Worm (Caenorhabditis elegans) whole organism, young adult: ENCODE data around the gene Y48C3A.12.

Experiments used
- B0261.1 ChIP-seq: sonication (generic microtip); optimal IDR thresholded peaks from 2 replicates; lab custom pipeline; 2016; ENCODE audit warnings: mild to moderate bottlenecking, missing genetic modification characterization, moderate library complexity, missing compliant biosample characterization
- D2030.7 ChIP-seq: fragments of 200-800 bp; sonication (Bioruptor generic); IDR thresholded peaks from 2 replicates; pipeline ENCODE4 v1.3.6; 2022; ENCODE audit warnings: missing genetic modification reagents, missing genetic modification characterization, missing compliant biosample characterization
- F33H1.4 ChIP-seq: fragments of 200-800 bp; sonication (Bioruptor generic); IDR thresholded peaks from 2 replicates; pipeline ENCODE4 v1.3.6; 2022; ENCODE audit warnings: missing genetic modification reagents, missing genetic modification characterization, missing compliant biosample characterization
- F37B4.10 ChIP-seq: fragments of 200-800 bp; sonication (Bioruptor generic); IDR thresholded peaks from 2 replicates; pipeline ENCODE4 v1.3.6; 2022; ENCODE audit warnings: missing genetic modification characterization, missing compliant biosample characterization
- F52B5.7 ChIP-seq: sonication (generic microtip); optimal IDR thresholded peaks from 2 replicates; lab custom pipeline; 2016; ENCODE audit warnings: mild to moderate bottlenecking, missing genetic modification characterization, missing compliant biosample characterization
- F57A8.1 ChIP-seq: fragments of 200-800 bp; sonication (Bioruptor generic); optimal IDR thresholded peaks from 2 replicates; lab custom pipeline; 2018; ENCODE audit warnings: mild to moderate bottlenecking, missing genetic modification characterization, moderate library complexity, missing compliant biosample characterization
- Y56A3A.18 ChIP-seq: fragments of 200-800 bp; sonication (Bioruptor generic); IDR thresholded peaks from 2 replicates; pipeline ENCODE4 v1.3.6; 2022; ENCODE audit warnings: missing genetic modification reagents, missing genetic modification characterization, missing compliant biosample characterization
- Y95B8A.8 ChIP-seq: fragments of 200-800 bp; sonication (Bioruptor generic); IDR thresholded peaks from 2 replicates; pipeline ENCODE4 v1.3.6; 2022; ENCODE audit warnings: missing genetic modification reagents, missing genetic modification characterization, missing compliant biosample characterization
- aptf-2 ChIP-seq: fragments of 200-800 bp; sonication (Bioruptor generic); conservative IDR thresholded peaks from 2 replicates; pipeline ENCODE4 v1.3.6; 2022; ENCODE audit warnings: missing genetic modification reagents, missing genetic modification characterization, missing compliant biosample characterization
- athp-1 ChIP-seq: sonication (generic microtip); optimal IDR thresholded peaks from 2 replicates; lab custom pipeline; 2017; ENCODE audit warnings: mild to moderate bottlenecking, missing genetic modification characterization, missing compliant biosample characterization
- attf-3 ChIP-seq: fragments of 200-800 bp; sonication (Bioruptor generic); conservative IDR thresholded peaks from 2 replicates; pipeline ENCODE4 v1.3.6; 2022; ENCODE audit warnings: missing genetic modification reagents, missing genetic modification characterization, missing compliant biosample characterization
- attf-6 ChIP-seq: fragments of 200-800 bp; sonication (Bioruptor generic); IDR thresholded peaks from 2 replicates; pipeline ENCODE4 v1.3.6; 2022; ENCODE audit warnings: missing genetic modification reagents, missing genetic modification characterization, missing compliant biosample characterization
- ccch-3 ChIP-seq: fragments of 200-800 bp; sonication (Bioruptor generic); optimal IDR thresholded peaks from 2 replicates; lab custom pipeline; 2018; ENCODE audit warnings: mild to moderate bottlenecking, missing genetic modification characterization, missing compliant biosample characterization
- cebp-2 ChIP-seq: fragments of 200-800 bp; sonication (Bioruptor generic); IDR thresholded peaks from 2 replicates; pipeline ENCODE4 v1.3.6; 2022; ENCODE audit warnings: missing genetic modification characterization, missing compliant biosample characterization
- ceh-40 ChIP-seq: fragments of 200-800 bp; sonication (Bioruptor generic); IDR thresholded peaks from 2 replicates; pipeline ENCODE4 v1.3.6; 2022; ENCODE audit warnings: missing genetic modification characterization, missing compliant biosample characterization
- ceh-79 ChIP-seq: sonication (generic microtip); optimal IDR thresholded peaks from 2 replicates; lab custom pipeline; 2017; ENCODE audit warnings: mild to moderate bottlenecking, missing genetic modification characterization, missing compliant biosample characterization
- ceh-91 ChIP-seq: fragments of 200-800 bp; sonication (Bioruptor generic); IDR thresholded peaks from 2 replicates; pipeline ENCODE4 v1.3.6; 2022; ENCODE audit warnings: missing genetic modification reagents, missing genetic modification characterization, missing compliant biosample characterization
- chd-7 ChIP-seq: sonication (generic microtip); optimal IDR thresholded peaks from 2 replicates; lab custom pipeline; 2016; ENCODE audit warnings: mild to moderate bottlenecking, missing genetic modification characterization, moderate library complexity, missing compliant biosample characterization
- dpff-1 ChIP-seq: sonication (generic microtip); optimal IDR thresholded peaks from 2 replicates; lab custom pipeline; 2017; ENCODE audit warnings: mild to moderate bottlenecking, missing genetic modification characterization, missing compliant biosample characterization
- egl-18 ChIP-seq: fragments of 200-800 bp; sonication (Bioruptor generic); IDR thresholded peaks from 2 replicates; pipeline ENCODE4 v1.3.6; 2022; ENCODE audit warnings: missing genetic modification reagents, missing genetic modification characterization, missing compliant biosample characterization
- egrh-3 ChIP-seq: fragments of 200-800 bp; sonication (Bioruptor generic); IDR thresholded peaks from 2 replicates; pipeline ENCODE4 v1.3.6; 2022; ENCODE audit warnings: missing genetic modification reagents, missing genetic modification characterization, missing compliant biosample characterization
- ekl-4 ChIP-seq: fragments of 200-800 bp; sonication (Bioruptor generic); IDR thresholded peaks from 2 replicates; pipeline ENCODE4 v1.3.6; 2022; ENCODE audit warnings: missing genetic modification reagents, missing genetic modification characterization, missing compliant biosample characterization
- fkh-3 ChIP-seq: sonication (generic microtip); optimal IDR thresholded peaks from 2 replicates; lab custom pipeline; 2016; ENCODE audit warnings: mild to moderate bottlenecking, missing genetic modification characterization, missing compliant biosample characterization
- hlh-12 ChIP-seq: sonication (generic microtip); optimal IDR thresholded peaks from 2 replicates; lab custom pipeline; 2016; ENCODE audit warnings: missing genetic modification characterization, missing compliant biosample characterization
- hmg-1.2 ChIP-seq: fragments of 200-800 bp; sonication (Bioruptor generic); IDR thresholded peaks from 2 replicates; pipeline ENCODE4 v1.3.6; 2022; ENCODE audit warnings: missing genetic modification reagents, missing genetic modification characterization, missing compliant biosample characterization
- hmg-20 ChIP-seq: fragments of 200-800 bp; sonication (Bioruptor generic); IDR thresholded peaks from 2 replicates; pipeline ENCODE4 v1.3.6; 2022; ENCODE audit warnings: missing genetic modification reagents, missing genetic modification characterization, missing compliant biosample characterization
- hrde-1 ChIP-seq: sonication (generic microtip); optimal IDR thresholded peaks from 2 replicates; lab custom pipeline; 2016; ENCODE audit warnings: missing genetic modification characterization, mild to moderate bottlenecking, missing compliant biosample characterization, moderate library complexity, missing genotype, missing genetic modification reagents, borderline replicate concordance
- let-526 ChIP-seq: fragments of 200-800 bp; sonication (Bioruptor generic); IDR thresholded peaks from 2 replicates; pipeline ENCODE4 v1.3.6; 2022; ENCODE audit warnings: missing genetic modification reagents, missing genetic modification characterization, missing compliant biosample characterization
- lin-35 ChIP-seq, 3 experiments: fragments of 150-350 bp in 2 of 3; sonication (generic microtip) in 1 of 3; optimal IDR thresholded peaks; 2 replicates each; lab custom pipeline; 2014 to 2018; ENCODE audit warnings: missing biosample characterization in 3 of 3, missing genetic modification characterization in 3 of 3, missing genetic modification reagents in 3 of 3
- madf-6 ChIP-seq: fragments of 200-800 bp; sonication (Bioruptor generic); IDR thresholded peaks from 2 replicates; pipeline ENCODE4 v1.3.6; 2022; ENCODE audit warnings: missing genetic modification reagents, missing genetic modification characterization, missing compliant biosample characterization
- madf-8 ChIP-seq: fragments of 200-800 bp; sonication (Bioruptor generic); conservative IDR thresholded peaks from 2 replicates; pipeline ENCODE4 v1.3.6; 2022; ENCODE audit warnings: missing genetic modification reagents, missing genetic modification characterization, missing compliant biosample characterization
- mxl-1 ChIP-seq: sonication (generic microtip); optimal IDR thresholded peaks from 2 replicates; lab custom pipeline; 2016; ENCODE audit warnings: missing genetic modification characterization, missing compliant biosample characterization
- nfya-1 ChIP-seq: sonication (generic microtip); optimal IDR thresholded peaks from 2 replicates; lab custom pipeline; 2017; ENCODE audit warnings: antibody characterized with exemption, missing compliant biosample characterization, missing genetic modification characterization, borderline replicate concordance; ENCODE audit not compliant: insufficient read depth
- nfyb-1 ChIP-seq: fragments of 200-800 bp; sonication (Bioruptor generic); IDR thresholded peaks from 2 replicates; pipeline ENCODE4 v1.3.6; 2022; ENCODE audit warnings: missing genetic modification reagents, missing genetic modification characterization, missing compliant biosample characterization
- nhr-120 ChIP-seq: fragments of 200-800 bp; sonication (Bioruptor generic); IDR thresholded peaks from 2 replicates; pipeline ENCODE4 v1.3.6; 2022; ENCODE audit warnings: missing genetic modification characterization, missing compliant biosample characterization
- rcor-1 ChIP-seq: fragments of 200-800 bp; sonication (Bioruptor generic); IDR thresholded peaks from 2 replicates; pipeline ENCODE4 v1.3.6; 2022; ENCODE audit warnings: missing genetic modification reagents, missing genetic modification characterization, missing compliant biosample characterization
- snpc-1.3 ChIP-seq: sonication (generic microtip); optimal IDR thresholded peaks from 2 replicates; lab custom pipeline; 2017; ENCODE audit warnings: missing genetic modification characterization, mild to moderate bottlenecking, missing compliant biosample characterization, antibody characterized with exemption, moderate library complexity, missing genotype, missing genetic modification reagents; ENCODE audit not compliant: insufficient read depth
- snpc-4 ChIP-seq, 5 experiments: fragments of 150-350 bp in 1 of 5; sonication (generic microtip) in 4 of 5; optimal IDR thresholded peaks; 2 replicates each; lab custom pipeline; 2014 to 2018; ENCODE audit warnings: missing genetic modification characterization in 5 of 5, missing biosample characterization in 3 of 5, antibody characterized with exemption in 2 of 5, mild to moderate bottlenecking in 2 of 5, missing compliant biosample characterization in 2 of 5, missing genotype in 2 of 5, moderate library complexity in 2 of 5, missing genetic modification reagents in 1 of 5
- tbx-9 ChIP-seq: sonication (generic microtip); optimal IDR thresholded peaks from 2 replicates; lab custom pipeline; 2016; ENCODE audit warnings: borderline replicate concordance, missing genetic modification characterization, inconsistent platforms, missing compliant biosample characterization
- tlf-1 ChIP-seq: fragments of 200-800 bp; sonication (Bioruptor generic); optimal IDR thresholded peaks from 2 replicates; lab custom pipeline; 2018; ENCODE audit warnings: mild to moderate bottlenecking, missing genetic modification characterization, missing compliant biosample characterization
- unc-62 ChIP-seq: fragments of 150-350 bp; optimal IDR thresholded peaks from 2 replicates; lab custom pipeline; 2014; ENCODE audit warnings: missing biosample characterization, missing genetic modification reagents, missing genetic modification characterization
- zfh-2 ChIP-seq: fragments of 200-800 bp; sonication (Bioruptor generic); conservative IDR thresholded peaks from 2 replicates; pipeline ENCODE4 v1.3.6; 2022; ENCODE audit warnings: missing genetic modification reagents, missing genetic modification characterization, missing compliant biosample characterization
- ztf-22 ChIP-seq: fragments of 200-800 bp; sonication (Bioruptor generic); optimal IDR thresholded peaks from 2 replicates; lab custom pipeline; 2018; ENCODE audit warnings: mild to moderate bottlenecking, missing genetic modification characterization, moderate library complexity, missing compliant biosample characterization
- ztf-25 ChIP-seq: fragments of 200-800 bp; sonication (Bioruptor generic); IDR thresholded peaks from 2 replicates; pipeline ENCODE4 v1.3.6; 2022; ENCODE audit warnings: missing genetic modification reagents, missing genetic modification characterization, missing compliant biosample characterization
- ztf-26 ChIP-seq: sonication (generic microtip); optimal IDR thresholded peaks from 2 replicates; lab custom pipeline; 2017; ENCODE audit warnings: missing genetic modification characterization, missing compliant biosample characterization
- ztf-28 ChIP-seq: fragments of 200-800 bp; sonication (Bioruptor generic); IDR thresholded peaks from 2 replicates; pipeline ENCODE4 v1.3.6; 2022; ENCODE audit warnings: missing genetic modification reagents, missing genetic modification characterization, missing compliant biosample characterization
- ztf-6 ChIP-seq: fragments of 200-800 bp; sonication (Bioruptor generic); IDR thresholded peaks from 2 replicates; pipeline ENCODE4 v1.3.6; 2022; ENCODE audit warnings: missing genetic modification reagents, missing genetic modification characterization, missing compliant biosample characterization

Gene Y48C3A.12

DNA sequence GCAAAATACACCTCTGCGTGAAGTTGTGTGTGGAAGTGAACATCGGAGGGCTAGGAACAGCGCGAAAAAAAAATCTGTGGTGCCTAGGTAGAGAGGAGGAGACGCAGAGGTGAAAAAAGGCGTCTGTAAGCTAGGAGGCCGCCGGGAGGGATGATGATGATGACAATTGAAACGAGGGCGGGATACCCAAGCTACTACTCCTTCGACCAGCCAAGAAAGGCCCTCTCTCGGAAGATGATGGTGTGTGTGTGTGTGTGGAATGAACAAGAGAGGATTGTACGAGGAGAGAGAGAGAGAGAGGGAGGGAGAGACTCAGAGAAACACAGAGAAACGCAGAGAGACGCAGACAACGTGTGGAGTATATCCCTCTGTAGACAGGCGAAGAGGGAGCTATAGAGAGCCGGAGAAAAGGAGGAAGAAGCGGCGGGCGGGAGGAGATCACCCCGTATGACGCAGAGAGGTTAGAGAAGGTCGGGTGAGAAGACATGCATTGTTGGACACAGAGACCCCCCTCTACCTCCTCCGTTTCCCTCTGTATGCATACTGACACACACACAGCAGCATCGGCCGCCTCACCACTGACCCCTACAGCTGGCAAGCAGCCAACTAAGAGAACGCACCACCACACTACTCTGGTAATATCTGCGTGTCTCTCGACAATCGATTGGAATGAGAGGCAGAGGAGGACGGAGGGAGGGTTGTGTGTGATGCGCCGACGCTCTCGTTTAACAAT, 41.1 kb upstream of the Y48C3A.12 start (continued):
- TF ChIP-seq snpc-4 (GFP tag; optimal IDR thresholded peaks at IDR 0.05; lab: Kevin White, UChicago) (peak; percentile 43), snpc-4 (tag; optimal IDR thresholded peaks at IDR 0.05; lab: Kevin White, UChicago) (peak; percentile 29 to 67 (median 50)), dpff-1 (tag; lab: Kevin White, UChicago) (no peak), mxl-1 (tag; lab: Kevin White, UChicago) (no peak), ztf-22 (no peak), F57A8.1 (GFP tag; lab: Kevin White, UChicago) (no peak), ztf-25 (GFP tag; lab: Robert Waterston, UW) (no peak), unc-62 (no peak), Y56A3A.18 (no peak), F52B5.7 (no peak), lin-35 (GFP tag; optimal IDR thresholded peaks at IDR 0.05; lab: Kevin White, UChicago) (peak in 1 of 3 experiments; percentile 25), hlh-12 (tag; lab: Kevin White, UChicago) (no peak), nfya-1 (tag; lab: Kevin White, UChicago) (no peak), tlf-1 (GFP tag; lab: Kevin White, UChicago) (peak; percentile 4), B0261.1 (tag; lab: Kevin White, UChicago) (no peak), ccch-3 (GFP tag; lab: Kevin White, UChicago) (no peak), attf-3 (GFP tag; lab: Robert Waterston, UW) (peak; percentile 34; the same call in 1 of the 2 replicates), zfh-2 (peak; percentile 99), athp-1 (tag; lab: Kevin White, UChicago) (no peak), ceh-79 (no peak), ceh-40 (GFP tag; lab: Robert Waterston, UW) (no peak), rcor-1 (GFP tag; lab: Robert Waterston, UW) (no peak; the same call in none of the 2 replicates), hrde-1 (tag; lab: Kevin White, UChicago) (no peak), ztf-26 (tag; lab: Kevin White, UChicago) (peak; percentile 51), D2030.7 (no peak), ztf-6 (GFP tag; lab: Robert Waterston, UW) (no peak), egrh-3 (GFP tag; lab: Robert Waterston, UW) (peak; percentile 84), hmg-1.2 (GFP tag; lab: Robert Waterston, UW) (peak; percentile 84), nhr-120 (GFP tag; lab: Robert Waterston, UW) (no peak), fkh-3 (tag; lab: Kevin White, UChicago) (no peak), Y95B8A.8 (GFP tag; lab: Robert Waterston, UW) (0 out of 2 replicates have a peak, but pooled peaks have one; percentile 28), cebp-2 (no peak), snpc-1.3 (tag; lab: Kevin White, UChicago) (no peak), attf-6 (GFP tag; lab: Robert Waterston, UW) (no peak), aptf-2 (GFP tag; lab: Robert Waterston, UW) (no peak), F33H1.4 (GFP tag; lab: Robert Waterston, UW) (0 out of 2 replicates have a peak, but pooled peaks have one; percentile 14), egl-18 (GFP tag; lab: Robert Waterston, UW) (no peak), madf-8 (no peak), hmg-20 (GFP tag; lab: Robert Waterston, UW) (no peak), madf-6 (GFP tag; lab: Robert Waterston, UW) (no peak), nfyb-1 (GFP tag; lab: Robert Waterston, UW) (0 out of 2 replicates have a peak, but pooled peaks have one; percentile 29), tbx-9 (tag; lab: Kevin White, UChicago) (no peak), ekl-4 (peak; percentile 49; the same call in 1 of the 2 replicates), ztf-28 (GFP tag; lab: Robert Waterston, UW) (no peak), ceh-91 (GFP tag; lab: Robert Waterston, UW) (no peak), F37B4.10 (GFP tag; lab: Robert Waterston, UW) (no peak), let-526 (GFP tag; lab: Robert Waterston, UW) (no peak), chd-7 (peak; percentile 75)
